Fruit fly (Drosophila melanogaster): ENCODE data around the gene sas.

The sas gene

DNA sequence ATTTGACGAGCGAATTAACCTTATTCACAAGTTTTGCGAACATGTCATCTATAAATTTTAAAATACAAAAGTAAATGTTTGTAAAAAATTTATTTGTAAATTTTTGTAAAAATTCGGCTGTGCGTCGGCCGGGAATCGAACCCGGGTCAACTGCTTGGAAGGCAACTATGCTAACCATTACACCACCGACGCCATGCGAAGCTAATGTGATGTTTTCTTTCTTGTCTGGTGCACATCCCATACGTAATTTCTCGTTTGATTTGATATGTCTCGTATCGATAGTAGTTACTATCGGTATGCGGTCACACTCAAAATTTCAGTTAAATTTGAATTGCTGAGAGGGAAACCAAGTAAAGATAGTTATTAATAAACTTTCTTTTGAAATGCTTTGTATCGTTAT is 31.8 kb upstream of the sas start (continued):
- TF ChIP-seq wek (GFP tag; optimal IDR thresholded peaks at IDR 0.05) (no peak), ewg (GFP tag; optimal IDR thresholded peaks at IDR 0.05) (no peak), CG17328 (GFP tag; IDR thresholded peaks at IDR 0.05) (0 out of 2 replicates have a peak, but pooled peaks have one; percentile 14), CG9609 (GFP tag; optimal IDR thresholded peaks at IDR 0.05) (no peak), yki (optimal IDR thresholded peaks at IDR 0.05) (no peak), CG17359 (tag; optimal IDR thresholded peaks at IDR 0.05) (no peak), CG9876 (GFP tag; optimal IDR thresholded peaks at IDR 0.05) (no peak), jumu (GFP tag; optimal IDR thresholded peaks at IDR 0.05) (no peak), CG11695 (GFP tag; IDR thresholded peaks at IDR 0.05) (no peak), Nf-YB (GFP tag; optimal IDR thresholded peaks at IDR 0.05) (no peak), HmgZ (tag; optimal IDR thresholded peaks at IDR 0.05) (peak; percentile 53), Sox100B (GFP tag; optimal IDR thresholded peaks at IDR 0.05) (no peak), Asciz (GFP tag; optimal IDR thresholded peaks at IDR 0.05) (no peak), dysf (GFP tag; IDR thresholded peaks at IDR 0.05) (no peak), CG2202 (tag; optimal IDR thresholded peaks at IDR 0.05) (no peak), caup (GFP tag; optimal IDR thresholded peaks at IDR 0.05; ENCODE audit: severe bottlenecking) (no peak), D19A (tag; optimal IDR thresholded peaks at IDR 0.05) (no peak), CG42726 (GFP tag; IDR thresholded peaks at IDR 0.05; ENCODE audit: partially characterized antibody) (peak; percentile 95), mam (GFP tag; optimal IDR thresholded peaks at IDR 0.05) (no peak), odd (GFP tag; optimal IDR thresholded peaks at IDR 0.05) (no peak), CG6683 (GFP tag; optimal IDR thresholded peaks at IDR 0.05) (no peak), Bteb2 (GFP tag; optimal IDR thresholded peaks at IDR 0.05) (no peak), Blimp-1 (GFP tag; optimal IDR thresholded peaks at IDR 0.05) (no peak), Ets97D (GFP tag; optimal IDR thresholded peaks at IDR 0.05) (peak; percentile 1), disco-r (GFP tag; optimal IDR thresholded peaks at IDR 0.05) (no peak), twi (tag; optimal IDR thresholded peaks at IDR 0.05) (no peak), ac (GFP tag; optimal IDR thresholded peaks at IDR 0.05) (no peak), seq (GFP tag; IDR thresholded peaks at IDR 0.05) (no peak), NC2β (GFP tag; optimal IDR thresholded peaks at IDR 0.05) (no peak), Scr (GFP tag; IDR thresholded peaks at IDR 0.05; ENCODE audit: partially characterized antibody) (peak; percentile 90), fru (optimal IDR thresholded peaks at IDR 0.05) (no peak), Hand (GFP tag; optimal IDR thresholded peaks at IDR 0.05) (no peak), sna (GFP tag; IDR thresholded peaks at IDR 0.05; ENCODE audit: partially characterized antibody) (peak; percentile 93), Myb (GFP tag; optimal IDR thresholded peaks at IDR 0.05) (peak; percentile 97), psq (GFP tag; optimal IDR thresholded peaks at IDR 0.05) (no peak), luna (GFP tag; optimal IDR thresholded peaks at IDR 0.05) (no peak), CG4854 (GFP tag; optimal IDR thresholded peaks at IDR 0.05) (no peak), eyg (GFP tag; optimal IDR thresholded peaks at IDR 0.05) (no peak), ems (GFP tag; optimal IDR thresholded peaks at IDR 0.05) (no peak), CG1024 (GFP tag; IDR thresholded peaks at IDR 0.05) (no peak), Fer3 (tag; optimal IDR thresholded peaks at IDR 0.05) (no peak), Meics (GFP tag; optimal IDR thresholded peaks at IDR 0.05) (no peak), NC2α (GFP tag; optimal IDR thresholded peaks at IDR 0.05) (no peak), CG11085 (GFP tag; IDR thresholded peaks at IDR 0.05) (no peak), ro (GFP tag; IDR thresholded peaks at IDR 0.05) (no peak), Rx (GFP tag; IDR thresholded peaks at IDR 0.05) (no peak), CG4282 (GFP tag; optimal IDR thresholded peaks at IDR 0.05) (no peak), az2 (GFP tag; optimal IDR thresholded peaks at IDR 0.05) (peak; percentile 15), Atf6 (GFP tag; IDR thresholded peaks at IDR 0.05) (no peak), HLHmδ (GFP tag; optimal IDR thresholded peaks at IDR 0.05) (no peak), CG9797 (GFP tag; optimal IDR thresholded peaks at IDR 0.05) (peak; percentile 77), CG31441 (GFP tag; IDR thresholded peaks at IDR 0.05) (no peak), abd-A (tag; optimal IDR thresholded peaks at IDR 0.05) (peak; percentile 33)

Data from whole organism, embryonic.